Fruit fly (Drosophila melanogaster) whole organism, embryonic: Measurements from ENCODE around the gene Cnot4.

Experiments used
- Awh ChIP-seq: fragments of 200-800 bp; sonication (Bioruptor generic); IDR thresholded peaks from 2 replicates; pipeline ENCODE4, ENCODE4 v1.3.6; 2022; ENCODE audit warnings: missing biosample characterization, missing genetic modification characterization
- CG10147 ChIP-seq: fragments of 200-800 bp; sonication (Bioruptor generic); optimal IDR thresholded peaks from 2 replicates; lab custom pipeline; 2019; ENCODE audit warnings: missing biosample characterization, mild to moderate bottlenecking, missing genetic modification characterization, moderate library complexity
- CG1024 ChIP-seq: fragments of 200-800 bp; sonication (Bioruptor generic); IDR thresholded peaks from 2 replicates; pipeline ENCODE4 v1.3.6; 2022; ENCODE audit warnings: missing biosample characterization, missing genetic modification characterization
- CG10267 ChIP-seq: fragments of 200-800 bp; sonication (Bioruptor generic); optimal IDR thresholded peaks from 2 replicates; lab custom pipeline; 2018; ENCODE audit warnings: missing biosample characterization, mild to moderate bottlenecking, missing genetic modification characterization, moderate library complexity
- CG10431 ChIP-seq: fragments of 200-800 bp; sonication (Bioruptor generic); optimal IDR thresholded peaks from 3 replicates; lab custom pipeline; 2018; ENCODE audit warnings: missing biosample characterization, mild to moderate bottlenecking, missing genetic modification characterization
- CG10565 ChIP-seq: fragments of 200-800 bp; sonication (Bioruptor generic); optimal IDR thresholded peaks from 3 replicates; lab custom pipeline; 2016; ENCODE audit warnings: missing biosample characterization, mild to moderate bottlenecking, missing genetic modification characterization
- CG10654 ChIP-seq: fragments of 200-800 bp; sonication (Bioruptor generic); optimal IDR thresholded peaks from 2 replicates; lab custom pipeline; 2016; ENCODE audit warnings: missing biosample characterization, missing genetic modification characterization
- CG10979 ChIP-seq: fragments of 200-800 bp; sonication (Bioruptor generic); optimal IDR thresholded peaks from 2 replicates; lab custom pipeline; 2018; ENCODE audit warnings: missing biosample characterization, mild to moderate bottlenecking, missing genetic modification characterization, moderate library complexity
- CG12299 ChIP-seq: fragments of 200-800 bp; sonication (Bioruptor generic); optimal IDR thresholded peaks from 2 replicates; lab custom pipeline; 2018; ENCODE audit warnings: missing biosample characterization, mild to moderate bottlenecking, missing genetic modification characterization
- CG12391 ChIP-seq: fragments of 200-800 bp; sonication (Bioruptor generic); optimal IDR thresholded peaks from 3 replicates; lab custom pipeline; 2018; ENCODE audit warnings: missing biosample characterization, mild to moderate bottlenecking, missing genetic modification characterization, moderate library complexity
- CG13894 ChIP-seq: fragments of 200-800 bp; sonication (Bioruptor generic); optimal IDR thresholded peaks from 3 replicates; lab custom pipeline; 2018; ENCODE audit warnings: missing biosample characterization, mild to moderate bottlenecking, missing genetic modification characterization, moderate library complexity
- CG14014 ChIP-seq: fragments of 200-800 bp; sonication (Bioruptor generic); IDR thresholded peaks from 2 replicates; pipeline ENCODE4 v1.3.6; 2022; ENCODE audit warnings: missing biosample characterization, missing genetic modification characterization
- CG17385 ChIP-seq: fragments of 200-800 bp; sonication (Bioruptor generic); optimal IDR thresholded peaks from 3 replicates; lab custom pipeline; 2018; ENCODE audit warnings: missing biosample characterization, mild to moderate bottlenecking, missing genetic modification characterization
- CG30403 ChIP-seq: fragments of 200-800 bp; sonication (Bioruptor generic); optimal IDR thresholded peaks from 3 replicates; lab custom pipeline; 2016; ENCODE audit warnings: missing biosample characterization, missing genetic modification characterization
- CG3281 ChIP-seq: fragments of 200-800 bp; sonication (Bioruptor generic); optimal IDR thresholded peaks from 3 replicates; lab custom pipeline; 2017; ENCODE audit warnings: missing biosample characterization, mild to moderate bottlenecking, missing genetic modification characterization
- CG3847 ChIP-seq: fragments of 200-800 bp; sonication (Bioruptor generic); IDR thresholded peaks from 2 replicates; pipeline ENCODE4 v1.3.6; 2022; ENCODE audit warnings: missing biosample characterization, missing genetic modification characterization
- CG4282 ChIP-seq: fragments of 200-800 bp; sonication (Bioruptor generic); optimal IDR thresholded peaks from 2 replicates; lab custom pipeline; 2016; ENCODE audit warnings: missing biosample characterization, missing genetic modification characterization
- CG4707 ChIP-seq: fragments of 200-800 bp; sonication (Bioruptor generic); optimal IDR thresholded peaks from 2 replicates; lab custom pipeline; 2018; ENCODE audit warnings: missing biosample characterization, mild to moderate bottlenecking, missing genetic modification characterization, moderate library complexity
- CG8388 ChIP-seq: fragments of 200-800 bp; sonication (Bioruptor generic); optimal IDR thresholded peaks from 2 replicates; lab custom pipeline; 2019; ENCODE audit warnings: missing biosample characterization, mild to moderate bottlenecking, missing genetic modification characterization, moderate library complexity
- CG9437 ChIP-seq: fragments of 200-800 bp; sonication (Bioruptor generic); optimal IDR thresholded peaks from 2 replicates; lab custom pipeline; 2018; ENCODE audit warnings: missing biosample characterization, mild to moderate bottlenecking, missing genetic modification characterization
- Chrac-16 ChIP-seq: fragments of 200-800 bp; sonication (Bioruptor generic); optimal IDR thresholded peaks from 3 replicates; lab custom pipeline; 2016; ENCODE audit warnings: missing biosample characterization, missing genetic modification characterization
- CkIIα-i1 ChIP-seq: fragments of 200-800 bp; sonication (Bioruptor generic); IDR thresholded peaks from 2 replicates; pipeline ENCODE4 v1.3.6; 2022; ENCODE audit warnings: missing biosample characterization, missing genetic modification characterization
- D ChIP-seq, 2 experiments: fragments of 200-800 bp in 1 of 2; fragments of >200 bp in 1 of 2; sonication (Bioruptor generic) in 1 of 2; optimal IDR thresholded peaks; 2 replicates in 1 of 2; 3 replicates in 1 of 2; lab custom pipeline; 2017; ENCODE audit warnings: mild to moderate bottlenecking in 1 of 2, missing biosample characterization in 1 of 2, missing genetic modification characterization in 1 of 2, missing genetic modification reagents in 1 of 2
- Dip3 ChIP-seq: fragments of 200-800 bp; sonication (Bioruptor generic); optimal IDR thresholded peaks from 3 replicates; lab custom pipeline; 2016; ENCODE audit warnings: missing biosample characterization, missing genetic modification characterization
- Doc3 ChIP-seq: fragments of 200-800 bp; sonication (Bioruptor generic); IDR thresholded peaks from 3 replicates; pipeline ENCODE4 v1.3.6; 2022; ENCODE audit warnings: missing biosample characterization, missing genetic modification characterization; ENCODE audit not compliant: partially characterized antibody
- ERR ChIP-seq: fragments of 200-800 bp; sonication (Bioruptor generic); optimal IDR thresholded peaks from 2 replicates; lab custom pipeline; 2016; ENCODE audit warnings: missing biosample characterization, missing genetic modification characterization
- Eip74EF ChIP-seq, 2 experiments: fragments of 200-800 bp in 1 of 2; fragments of >200 bp in 1 of 2; sonication (Bioruptor generic) in 1 of 2; optimal IDR thresholded peaks; 2 replicates each; lab custom pipeline; 2017 to 2019; ENCODE audit warnings: missing biosample characterization in 2 of 2, missing genetic modification characterization in 2 of 2, mild to moderate bottlenecking in 1 of 2, moderate library complexity in 1 of 2
- MTF-1 ChIP-seq: fragments of 200-800 bp; sonication (Bioruptor generic); optimal IDR thresholded peaks from 2 replicates; lab custom pipeline; 2018; ENCODE audit warnings: missing biosample characterization, mild to moderate bottlenecking, missing genetic modification characterization, borderline replicate concordance
- Meics ChIP-seq: fragments of 200-800 bp; sonication (Bioruptor generic); optimal IDR thresholded peaks from 2 replicates; lab custom pipeline; 2017; ENCODE audit warnings: missing biosample characterization, mild to moderate bottlenecking, missing genetic modification characterization
- Nf-YC ChIP-seq: fragments of 200-800 bp; optimal IDR thresholded peaks from 3 replicates; lab custom pipeline; 2019; ENCODE audit warnings: missing biosample characterization, mild to moderate bottlenecking, missing genetic modification characterization, moderate library complexity
- Rfx ChIP-seq: fragments of 200-800 bp; sonication (Bioruptor generic); IDR thresholded peaks from 2 replicates; pipeline ENCODE4 v1.3.6; 2022; ENCODE audit warnings: missing biosample characterization, missing genetic modification characterization
- Rx ChIP-seq: fragments of 200-800 bp; sonication (Bioruptor generic); IDR thresholded peaks from 2 replicates; pipeline ENCODE4 v1.3.6; 2022; ENCODE audit warnings: missing biosample characterization, missing genetic modification characterization
- Six4 ChIP-seq: fragments of 200-800 bp; sonication (Bioruptor generic); optimal IDR thresholded peaks from 2 replicates; lab custom pipeline; 2016; ENCODE audit warnings: missing biosample characterization, missing genetic modification characterization
- Sry-δ ChIP-seq: fragments of 200-800 bp; sonication (Bioruptor generic); optimal IDR thresholded peaks from 2 replicates; lab custom pipeline; 2016; ENCODE audit warnings: missing biosample characterization, missing genetic modification characterization
- ac ChIP-seq: fragments of 200-800 bp; sonication (Bioruptor generic); optimal IDR thresholded peaks from 3 replicates; lab custom pipeline; 2017; ENCODE audit warnings: missing biosample characterization, mild to moderate bottlenecking, missing genetic modification characterization
- al ChIP-seq: fragments of 200-800 bp; sonication (Bioruptor generic); IDR thresholded peaks from 2 replicates; pipeline ENCODE4 v1.3.6; 2022; ENCODE audit warnings: missing biosample characterization, missing genetic modification characterization
- gce ChIP-seq: fragments of 200-800 bp; sonication (Bioruptor generic); IDR thresholded peaks from 3 replicates; pipeline ENCODE4 v1.3.6; 2022; ENCODE audit warnings: missing biosample characterization, missing genetic modification characterization
- gem ChIP-seq: fragments of 200-800 bp; sonication (Bioruptor generic); optimal IDR thresholded peaks from 2 replicates; lab custom pipeline; 2019; ENCODE audit warnings: missing biosample characterization, mild to moderate bottlenecking, missing genetic modification characterization, moderate library complexity
- gt ChIP-seq: fragments of 200-800 bp; sonication (Bioruptor generic); IDR thresholded peaks from 2 replicates; pipeline ENCODE4 v1.3.6; 2022; ENCODE audit warnings: missing biosample characterization, missing genetic modification characterization
- ham ChIP-seq: fragments of 200-800 bp; sonication (Bioruptor generic); IDR thresholded peaks from 2 replicates; pipeline ENCODE4 v1.3.6; 2022; ENCODE audit warnings: missing biosample characterization, missing genetic modification characterization
- ind ChIP-seq: fragments of 200-800 bp; sonication (Bioruptor generic); optimal IDR thresholded peaks from 3 replicates; lab custom pipeline; 2016; ENCODE audit warnings: missing biosample characterization, missing genetic modification characterization
- kay ChIP-seq: fragments of 200-800 bp; sonication (Bioruptor generic); optimal IDR thresholded peaks from 2 replicates; lab custom pipeline; 2016; ENCODE audit warnings: missing biosample characterization, missing genetic modification characterization
- lmd ChIP-seq: fragments of 200-800 bp; sonication (Bioruptor generic); IDR thresholded peaks from 2 replicates; pipeline ENCODE4 v1.3.6; 2022; ENCODE audit warnings: missing biosample characterization, missing genetic modification characterization
- phol ChIP-seq: fragments of 200-800 bp; sonication (Bioruptor generic); optimal IDR thresholded peaks from 3 replicates; lab custom pipeline; 2018; ENCODE audit warnings: missing biosample characterization, mild to moderate bottlenecking, missing genetic modification characterization, moderate library complexity
- psq ChIP-seq: fragments of 200-800 bp; sonication (Bioruptor generic); optimal IDR thresholded peaks from 2 replicates; lab custom pipeline; 2017; ENCODE audit warnings: missing biosample characterization, missing genetic modification characterization
- ranshi ChIP-seq: fragments of 200-800 bp; sonication (Bioruptor generic); IDR thresholded peaks from 2 replicates; pipeline ENCODE4 v1.3.6; 2022; ENCODE audit warnings: missing biosample characterization, missing genetic modification characterization
- schlank ChIP-seq: fragments of 200-800 bp; sonication (Bioruptor generic); optimal IDR thresholded peaks from 2 replicates; lab custom pipeline; 2018; ENCODE audit warnings: missing biosample characterization, mild to moderate bottlenecking, missing genetic modification characterization
- scrt ChIP-seq: fragments of 200-800 bp; sonication (Bioruptor generic); optimal IDR thresholded peaks from 2 replicates; lab custom pipeline; 2018; ENCODE audit warnings: missing biosample characterization, mild to moderate bottlenecking, missing genetic modification characterization, moderate library complexity
- yki ChIP-seq: fragments of >200 bp; optimal IDR thresholded peaks from 3 replicates; lab custom pipeline; 2018

Gene Cnot4

dm6 chr2L:10375464-10376236 is 20.9 kb upstream of the Cnot4 start, which contains the start of the genes CG33303 and dpr19 (continued):
- TF ChIP-seq Chrac-16 (GFP tag; lab: Kevin White, UChicago) (peak; percentile 38), CG30403 (peak; percentile 64), Meics (GFP tag; lab: Kevin White, UChicago) (peak; percentile 80), CG13894 (tag; lab: Kevin White, UChicago) (peak; percentile 72), phol (tag; lab: Kevin White, UChicago) (peak; percentile 90), scrt (GFP tag; lab: Kevin White, UChicago) (peak; percentile 59), CG10565 (GFP tag; lab: Kevin White, UChicago) (no peak), CG10654 (GFP tag; lab: Kevin White, UChicago) (peak; percentile 29), MTF-1 (GFP tag; lab: Kevin White, UChicago) (no peak), Six4 (GFP tag; lab: Kevin White, UChicago) (peak; percentile 47), yki (lab: Kevin White, UChicago) (no peak), CG10267 (peak; percentile 84), CG10147 (GFP tag; lab: Kevin White, UChicago) (peak; percentile 72), ham (GFP tag; lab: Robert Waterston, UW) (no peak), CkIIα-i1 (GFP tag; lab: Robert Waterston, UW) (no peak), lmd (peak; percentile 52; the same call in 1 of the 2 replicates), al (GFP tag; lab: Robert Waterston, UW) (no peak; the same call in 1 of the 2 replicates), Nf-YC (tag; lab: Kevin White, UChicago) (peak; percentile 79), kay (GFP tag; lab: Kevin White, UChicago) (peak; percentile 4), Rfx (peak; percentile 72), CG1024 (GFP tag; lab: Robert Waterston, UW) (0 out of 2 replicates have a peak, but pooled peaks have one; percentile 35), Rx (GFP tag; lab: Robert Waterston, UW) (no peak), CG3281 (GFP tag; lab: Kevin White, UChicago) (peak; percentile 70), ranshi (GFP tag; lab: Robert Waterston, UW) (0 out of 2 replicates have a peak, but pooled peaks have one; percentile 33), CG3847 (GFP tag; lab: Robert Waterston, UW) (peak; percentile 41; the same call in 1 of the 2 replicates), CG4707 (GFP tag; lab: Kevin White, UChicago) (no peak), Dip3 (no peak), gt (no peak), Doc3 (GFP tag; lab: Robert Waterston, UW) (no peak), Sry-δ (GFP tag; lab: Kevin White, UChicago) (no peak), Eip74EF (GFP tag; optimal IDR thresholded peaks at IDR 0.05; lab: Kevin White, UChicago) (peak in 1 of 2 experiments; percentile 79), CG10431 (GFP tag; lab: Kevin White, UChicago) (peak; percentile 46), CG10979 (tag; lab: Kevin White, UChicago) (peak; percentile 84), ac (GFP tag; lab: Kevin White, UChicago) (no peak), CG14014 (GFP tag; lab: Robert Waterston, UW) (peak; percentile 34; the same call in 1 of the 2 replicates), CG9437 (GFP tag; lab: Kevin White, UChicago) (peak; percentile 75), schlank (tag; lab: Kevin White, UChicago) (peak; percentile 2), Awh (GFP tag; lab: Robert Waterston, UW) (peak; percentile 73), ERR (GFP tag; lab: Kevin White, UChicago) (no peak), CG8388 (GFP tag; lab: Kevin White, UChicago) (peak; percentile 86), D (optimal IDR thresholded peaks at IDR 0.05; lab: Kevin White, UChicago) (no peak), D (GFP tag; optimal IDR thresholded peaks at IDR 0.05; lab: Kevin White, UChicago) (peak; percentile 49), CG4282 (GFP tag; lab: Kevin White, UChicago) (no peak), CG17385 (GFP tag; lab: Kevin White, UChicago) (peak; percentile 74), gce (GFP tag; lab: Robert Waterston, UW) (peak; percentile 76), ind (GFP tag; lab: Kevin White, UChicago) (peak; percentile 43), CG12299 (peak; percentile 81), gem (tag; lab: Kevin White, UChicago) (peak; percentile 92), CG12391 (peak; percentile 92), psq (GFP tag; lab: Kevin White, UChicago) (peak; percentile 10)
